Worm (Caenorhabditis elegans): ENCODE results near the gene idpp-16.

idpp-16 gene

ce11 chrV:11610481-11610880 lies 4.2 kb upstream of the idpp-16 start, which contains the start of gene sas-5 (continued):
- TF ChIP-seq ceh-82 (tag; optimal IDR thresholded peaks at IDR 0.05) (peak; percentile 95 to 96 (median 96)), xbp-1 (tag; optimal IDR thresholded peaks at IDR 0.05) (peak; percentile 80), mab-9 (GFP tag; IDR thresholded peaks at IDR 0.05) (no peak), ama-1 (optimal IDR thresholded peaks at IDR 0.05) (no peak), ztf-4 (tag; optimal IDR thresholded peaks at IDR 0.05) (peak; percentile 48), swsn-7 (tag; optimal IDR thresholded peaks at IDR 0.05) (peak; percentile 82), efl-1 (optimal IDR thresholded peaks at IDR 0.05) (peak; percentile 51 to 93), efl-1 (GFP tag; optimal IDR thresholded peaks at IDR 0.05 in 1 of 2) (peak; percentile 89 to 99), jun-1 (tag; optimal IDR thresholded peaks at IDR 0.05) (peak; percentile 21), egl-27 (tag; optimal IDR thresholded peaks at IDR 0.05) (no peak), nhr-47 (tag; optimal IDR thresholded peaks at IDR 0.05) (peak; percentile 82), nhr-20 (tag; optimal IDR thresholded peaks at IDR 0.05) (peak; percentile 86), lin-39 (tag; optimal IDR thresholded peaks at IDR 0.05) (peak; percentile 35), ces-1 (GFP tag; optimal IDR thresholded peaks at IDR 0.05) (no peak), aly-2 (tag; optimal IDR thresholded peaks at IDR 0.05) (no peak), hlh-4 (tag; optimal IDR thresholded peaks at IDR 0.05) (no peak), unc-86 (tag; optimal IDR thresholded peaks at IDR 0.05) (peak; percentile 72), mep-1 (tag; optimal IDR thresholded peaks at IDR 0.05) (peak; percentile 72), nhr-71 (tag; optimal IDR thresholded peaks at IDR 0.05) (peak; percentile 88), ets-5 (GFP tag; IDR thresholded peaks at IDR 0.05) (no peak), F16B12.6 (tag; optimal IDR thresholded peaks at IDR 0.05) (peak; percentile 37), unc-62 (GFP tag; optimal IDR thresholded peaks at IDR 0.05) (no peak), ceh-88 (GFP tag; IDR thresholded peaks at IDR 0.05) (peak; percentile 56; the same call in 1 of the 2 replicates), unc-30 (tag; optimal IDR thresholded peaks at IDR 0.05) (no peak), hpl-2 (GFP tag; optimal IDR thresholded peaks at IDR 0.05) (peak; percentile 34), lin-15B (tag; optimal IDR thresholded peaks at IDR 0.05) (peak; percentile 68), nhr-76 (tag; optimal IDR thresholded peaks at IDR 0.05) (no peak), nhr-19 (GFP tag; conservative IDR thresholded peaks at IDR 0.05) (peak; percentile 82), ceh-63 (GFP tag; optimal IDR thresholded peaks at IDR 0.05) (no peak), rnt-1 (tag; optimal IDR thresholded peaks at IDR 0.05) (peak; percentile 91), zip-4 (GFP tag; optimal IDR thresholded peaks at IDR 0.05) (peak; percentile 41), ceh-8 (GFP tag; optimal IDR thresholded peaks at IDR 0.05) (peak; percentile 66), elt-2 (tag; optimal IDR thresholded peaks at IDR 0.05) (peak; percentile 64), C16A3.4 (tag; optimal IDR thresholded peaks at IDR 0.05) (peak; percentile 77), nhr-90 (tag; optimal IDR thresholded peaks at IDR 0.05; ENCODE audit: poor library complexity) (peak; percentile 86), egl-13 (tag; optimal IDR thresholded peaks at IDR 0.05) (peak; percentile 49), nhr-11 (tag; optimal IDR thresholded peaks at IDR 0.05) (peak; percentile 2), skn-1 (tag; optimal IDR thresholded peaks at IDR 0.05) (peak; percentile 74), sptf-1 (tag; optimal IDR thresholded peaks at IDR 0.05) (no peak), grh-1 (GFP tag; IDR thresholded peaks at IDR 0.05) (peak; percentile 65), lin-35 (GFP tag; optimal IDR thresholded peaks at IDR 0.05) (peak; percentile 86 to 95), snpc-4 (tag; optimal IDR thresholded peaks at IDR 0.05) (peak; percentile 86), isw-1 (GFP tag; IDR thresholded peaks at IDR 0.05) (peak; percentile 55), fkh-8 (tag; optimal IDR thresholded peaks at IDR 0.05) (peak; percentile 13), pag-3 (tag; optimal IDR thresholded peaks at IDR 0.05; ENCODE audit: borderline replicate concordance, insufficient read depth) (no peak), sox-4 (tag; optimal IDR thresholded peaks at IDR 0.05) (peak; percentile 7), blmp-1 (tag; optimal IDR thresholded peaks at IDR 0.05) (peak; percentile 71), elt-3 (tag; optimal IDR thresholded peaks at IDR 0.05) (peak in 2 of 6 experiments; percentile 35 to 83)

All from whole organism, L1 larva.